Worm (Caenorhabditis elegans) whole organism, L4 larva: ENCODE results near the gene lgmn-1.

Experiments used
- F10B5.3 ChIP-seq: sonication (generic microtip); optimal IDR thresholded peaks from 2 replicates; lab custom pipeline; 2016; ENCODE audit warnings: mild to moderate bottlenecking, missing genetic modification characterization, missing compliant biosample characterization
- F44E2.7 ChIP-seq: fragments of 200-800 bp; sonication (Bioruptor generic); IDR thresholded peaks from 2 replicates; pipeline ENCODE4 v2.1.2; 2022; ENCODE audit warnings: missing genetic modification characterization, missing compliant biosample characterization
- F49E8.2 ChIP-seq: sonication (generic microtip); optimal IDR thresholded peaks from 2 replicates; lab custom pipeline; 2016; ENCODE audit warnings: missing compliant biosample characterization, mild to moderate bottlenecking, missing genetic modification characterization, borderline replicate concordance
- R02D3.7 ChIP-seq: fragments of 150-350 bp; sonication (generic microtip); optimal IDR thresholded peaks from 3 replicates; lab custom pipeline; 2014; ENCODE audit warnings: missing biosample characterization, missing genetic modification characterization
- T20F7.1 ChIP-seq: fragments of 200-800 bp; sonication (Bioruptor generic); optimal IDR thresholded peaks from 2 replicates; lab custom pipeline; 2018; ENCODE audit warnings: mild to moderate bottlenecking, missing genetic modification characterization, missing compliant biosample characterization
- Y48G9A.11 ChIP-seq: fragments of 200-800 bp; sonication (Bioruptor generic); IDR thresholded peaks from 2 replicates; pipeline ENCODE4 v1.3.6; 2022; ENCODE audit warnings: missing genetic modification reagents, missing genetic modification characterization, missing compliant biosample characterization
- aha-1 ChIP-seq: fragments of 150-350 bp; peaks from one replicate; lab custom pipeline; 2014; ENCODE audit warnings: missing biosample characterization, missing genetic modification characterization
- attf-4 ChIP-seq: sonication (generic microtip); optimal IDR thresholded peaks from 3 replicates; lab custom pipeline; 2017; ENCODE audit warnings: missing biosample characterization, missing genetic modification characterization
- ceh-32 ChIP-seq: sonication (generic microtip); optimal IDR thresholded peaks from 2 replicates; lab custom pipeline; 2016; ENCODE audit warnings: mild to moderate bottlenecking, missing genetic modification characterization, missing compliant biosample characterization; ENCODE audit not compliant: poor library complexity
- ctbp-1 ChIP-seq: fragments of 200-800 bp; sonication (Bioruptor generic); IDR thresholded peaks from 2 replicates; pipeline ENCODE4 v1.3.6; 2022; ENCODE audit warnings: missing genetic modification reagents, missing genetic modification characterization, missing compliant biosample characterization
- daf-16 ChIP-seq, 3 experiments: sonication (generic microtip); optimal IDR thresholded peaks; 2 replicates each; lab custom pipeline; 2016 to 2017; ENCODE audit warnings: missing genetic modification characterization in 3 of 3, missing genetic modification reagents in 3 of 3, mild to moderate bottlenecking in 2 of 3, missing compliant biosample characterization in 2 of 3, missing biosample characterization in 1 of 3, moderate library complexity in 1 of 3
- dmd-6 ChIP-seq: fragments of 200-800 bp; sonication (Bioruptor generic); IDR thresholded peaks from 2 replicates; pipeline ENCODE4 v1.3.6; 2022; ENCODE audit warnings: missing genetic modification reagents, missing genetic modification characterization, missing compliant biosample characterization
- dmd-9 ChIP-seq: fragments of 200-800 bp; sonication (Bioruptor generic); IDR thresholded peaks from 2 replicates; pipeline ENCODE4 v1.3.6; 2022; ENCODE audit warnings: missing genetic modification reagents, missing genetic modification characterization, missing compliant biosample characterization
- dpl-1 ChIP-seq: fragments of 150-350 bp; optimal IDR thresholded peaks from 2 replicates; lab custom pipeline; 2014; ENCODE audit warnings: missing biosample characterization, missing genetic modification reagents, missing genetic modification characterization
- duxl-1 ChIP-seq: sonication (generic microtip); optimal IDR thresholded peaks from 2 replicates; lab custom pipeline; 2016; ENCODE audit warnings: mild to moderate bottlenecking, missing genetic modification characterization, moderate library complexity, missing compliant biosample characterization; ENCODE audit not compliant: poor library complexity
- egl-43 ChIP-seq: fragments of 200-800 bp; sonication (Bioruptor generic); IDR thresholded peaks from 2 replicates; pipeline ENCODE4 v1.3.6; 2022; ENCODE audit warnings: missing genetic modification reagents, missing genetic modification characterization, missing compliant biosample characterization
- fkh-10 ChIP-seq: fragments of 150-350 bp; optimal IDR thresholded peaks from 2 replicates; lab custom pipeline; 2014; ENCODE audit warnings: missing biosample characterization, missing genetic modification reagents, missing genetic modification characterization
- gei-8 ChIP-seq: fragments of 200-800 bp; sonication (Bioruptor generic); optimal IDR thresholded peaks from 2 replicates; lab custom pipeline; 2018; ENCODE audit warnings: mild to moderate bottlenecking, missing genetic modification characterization, missing compliant biosample characterization
- hlh-11 ChIP-seq: fragments of 200-800 bp; sonication (Bioruptor generic); optimal IDR thresholded peaks from 2 replicates; lab custom pipeline; 2018; ENCODE audit warnings: mild to moderate bottlenecking, missing genetic modification characterization, missing compliant biosample characterization
- lin-29 ChIP-seq: fragments of 200-800 bp; sonication (Bioruptor generic); IDR thresholded peaks from 2 replicates; pipeline ENCODE4 v1.3.6; 2022; ENCODE audit warnings: missing genetic modification reagents, missing genetic modification characterization, missing compliant biosample characterization
- madf-9 ChIP-seq: fragments of 200-800 bp; sonication (Bioruptor generic); conservative IDR thresholded peaks from 2 replicates; pipeline ENCODE4 v1.3.6; 2022; ENCODE audit warnings: missing genetic modification reagents, missing genetic modification characterization, missing compliant biosample characterization
- mdl-1 ChIP-seq, 2 experiments: fragments of 150-350 bp in 1 of 2; sonication (generic microtip) in 1 of 2; optimal IDR thresholded peaks; 2 replicates each; lab custom pipeline; 2014 to 2017; ENCODE audit warnings: missing biosample characterization in 2 of 2, missing genetic modification characterization in 2 of 2
- mep-1 ChIP-seq: fragments of 150-350 bp; sonication (generic microtip); optimal IDR thresholded peaks from 3 replicates; lab custom pipeline; 2014; ENCODE audit warnings: missing biosample characterization, missing genetic modification characterization
- mes-2 ChIP-seq: sonication (generic microtip); optimal IDR thresholded peaks from 2 replicates; lab custom pipeline; 2016; ENCODE audit warnings: missing genotype, mild to moderate bottlenecking, missing genetic modification characterization, missing compliant biosample characterization; ENCODE audit not compliant: poor library complexity, severe bottlenecking
- nhr-102 ChIP-seq: sonication (generic microtip); optimal IDR thresholded peaks from 2 replicates; lab custom pipeline; 2016; ENCODE audit warnings: mild to moderate bottlenecking, missing genetic modification characterization, moderate library complexity, missing compliant biosample characterization
- nhr-11 ChIP-seq: fragments of 150-350 bp; optimal IDR thresholded peaks from 2 replicates; lab custom pipeline; 2014; ENCODE audit warnings: missing biosample characterization, missing genetic modification characterization
- nhr-111 ChIP-seq: fragments of 200-800 bp; sonication (Bioruptor generic); optimal IDR thresholded peaks from 2 replicates; lab custom pipeline; 2018; ENCODE audit warnings: mild to moderate bottlenecking, missing genetic modification characterization, missing compliant biosample characterization
- nhr-25 ChIP-seq: sonication (generic microtip); optimal IDR thresholded peaks from 2 replicates; lab custom pipeline; 2017; ENCODE audit warnings: missing genetic modification characterization, mild to moderate bottlenecking, missing compliant biosample characterization, antibody characterized with exemption, moderate library complexity, borderline replicate concordance; ENCODE audit not compliant: insufficient read depth
- nhr-28 ChIP-seq: fragments of 150-350 bp; optimal IDR thresholded peaks from 2 replicates; lab custom pipeline; 2014; ENCODE audit warnings: missing biosample characterization, missing genetic modification characterization
- nhr-41 ChIP-seq: fragments of 200-800 bp; sonication (Bioruptor generic); IDR thresholded peaks from 2 replicates; pipeline ENCODE4 v1.3.6; 2022; ENCODE audit warnings: missing genetic modification reagents, missing genetic modification characterization, missing compliant biosample characterization
- nhr-42 ChIP-seq: fragments of 200-800 bp; sonication (Bioruptor generic); IDR thresholded peaks from 2 replicates; pipeline ENCODE4 v1.3.6; 2022; ENCODE audit warnings: missing genetic modification characterization, missing compliant biosample characterization
- nhr-77 ChIP-seq: fragments of 150-350 bp; optimal IDR thresholded peaks from 2 replicates; lab custom pipeline; 2014; ENCODE audit warnings: missing biosample characterization, missing genetic modification characterization
- pqm-1 ChIP-seq: sonication (generic microtip); optimal IDR thresholded peaks from 2 replicates; lab custom pipeline; 2017; ENCODE audit warnings: missing biosample characterization, missing genetic modification characterization
- set-16 ChIP-seq: fragments of 200-800 bp; sonication (Bioruptor generic); IDR thresholded peaks from 2 replicates; pipeline ENCODE4 v1.3.6; 2022; ENCODE audit warnings: missing genetic modification reagents, missing genetic modification characterization, missing compliant biosample characterization
- skn-1 ChIP-seq: fragments of 150-350 bp; optimal IDR thresholded peaks from 2 replicates; lab custom pipeline; 2014; ENCODE audit warnings: missing biosample characterization, missing genetic modification characterization
- snpc-4 ChIP-seq: fragments of 150-350 bp; optimal IDR thresholded peaks from 2 replicates; lab custom pipeline; 2014; ENCODE audit warnings: missing biosample characterization, missing genetic modification characterization
- spr-3 ChIP-seq: fragments of 200-800 bp; sonication (Bioruptor generic); optimal IDR thresholded peaks from 2 replicates; lab custom pipeline; 2018; ENCODE audit warnings: mild to moderate bottlenecking, missing genetic modification characterization, missing compliant biosample characterization
- unc-39 ChIP-seq: sonication (generic microtip); optimal IDR thresholded peaks from 2 replicates; lab custom pipeline; 2017; ENCODE audit warnings: missing biosample characterization, missing genetic modification characterization
- unc-62 ChIP-seq, 3 experiments: fragments of 150-350 bp in 1 of 3; sonication (generic microtip); optimal IDR thresholded peaks in 2 of 3; peaks in 1 of 3; 1 replicate in 1 of 3; 2 replicates in 2 of 3; lab custom pipeline; 2014 to 2017; ENCODE audit warnings: missing biosample characterization in 3 of 3, missing genetic modification characterization in 3 of 3, missing genetic modification reagents in 3 of 3, missing genotype in 1 of 3
- zag-1 ChIP-seq: fragments of 150-350 bp; optimal IDR thresholded peaks from 2 replicates; lab custom pipeline; 2014; ENCODE audit warnings: missing biosample characterization, missing genetic modification characterization
- zfp-3 ChIP-seq: fragments of 200-800 bp; sonication (Bioruptor generic); conservative IDR thresholded peaks from 2 replicates; pipeline ENCODE4 v1.3.6; 2022; ENCODE audit warnings: missing genetic modification reagents, missing genetic modification characterization, missing compliant biosample characterization
- zip-11 ChIP-seq: fragments of 200-800 bp; sonication (Bioruptor generic); IDR thresholded peaks from 2 replicates; pipeline ENCODE4 v1.3.6; 2022; ENCODE audit warnings: missing genetic modification characterization, missing compliant biosample characterization
- ztf-11 ChIP-seq: fragments of 150-350 bp; optimal IDR thresholded peaks from 2 replicates; lab custom pipeline; 2014; ENCODE audit warnings: missing biosample characterization, missing genetic modification characterization
- ztf-7 ChIP-seq: fragments of 150-350 bp; optimal IDR thresholded peaks from 2 replicates; lab custom pipeline; 2014; ENCODE audit warnings: missing biosample characterization, missing genetic modification characterization

The lgmn-1 gene

DNA sequence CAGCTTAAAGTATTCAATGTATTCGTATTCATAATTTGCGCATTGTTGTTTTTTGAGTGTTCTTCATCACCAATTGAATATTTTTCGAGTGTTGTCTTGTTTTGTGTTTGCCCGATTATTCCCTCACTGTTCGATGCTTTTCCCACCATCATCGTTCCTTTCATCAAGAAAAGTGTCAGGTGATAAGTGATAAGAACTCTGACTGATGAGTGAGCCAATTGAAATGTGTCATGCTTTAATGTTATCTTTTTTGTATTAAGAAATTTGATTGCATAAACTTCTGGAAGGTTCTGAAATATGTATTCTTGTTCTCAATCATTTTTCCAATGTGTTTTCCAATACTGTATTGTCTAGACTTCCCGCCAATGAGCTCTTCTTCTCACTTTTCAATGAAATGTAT lies 37.5 kb upstream of the lgmn-1 start (continued):
- TF ChIP-seq mes-2 (no peak), mdl-1 (tag; optimal IDR thresholded peaks at IDR 0.05; lab: Kevin White, UChicago) (no peak), ztf-7 (tag; lab: Kevin White, UChicago) (no peak), hlh-11 (peak; percentile 80), F44E2.7 (no peak), skn-1 (tag; lab: Kevin White, UChicago) (no peak), ztf-11 (tag; lab: Kevin White, UChicago) (no peak), unc-39 (no peak), dmd-9 (GFP tag; lab: Robert Waterston, UW) (no peak), nhr-77 (tag; lab: Kevin White, UChicago) (peak; percentile 66), attf-4 (tag; lab: Kevin White, UChicago) (no peak), F10B5.3 (tag; lab: Kevin White, UChicago) (no peak), nhr-28 (tag; lab: Kevin White, UChicago) (peak; percentile 62), zfp-3 (GFP tag; lab: Robert Waterston, UW) (no peak), set-16 (GFP tag; lab: Robert Waterston, UW) (no peak), zag-1 (no peak), egl-43 (no peak), gei-8 (GFP tag; lab: Kevin White, UChicago) (no peak), pqm-1 (tag; lab: Kevin White, UChicago) (peak; percentile 78), nhr-111 (no peak), zip-11 (GFP tag; lab: Robert Waterston, UW) (no peak), nhr-42 (GFP tag; lab: Robert Waterston, UW) (no peak), F49E8.2 (tag; lab: Kevin White, UChicago) (no peak), nhr-41 (no peak), duxl-1 (tag; lab: Kevin White, UChicago) (no peak), daf-16 (GFP tag; optimal IDR thresholded peaks at IDR 0.05; lab: Kevin White, UChicago) (no peak), daf-16 (tag; optimal IDR thresholded peaks at IDR 0.05; lab: Kevin White, UChicago) (peak; percentile 88), T20F7.1 (peak; percentile 48)

DNA sequence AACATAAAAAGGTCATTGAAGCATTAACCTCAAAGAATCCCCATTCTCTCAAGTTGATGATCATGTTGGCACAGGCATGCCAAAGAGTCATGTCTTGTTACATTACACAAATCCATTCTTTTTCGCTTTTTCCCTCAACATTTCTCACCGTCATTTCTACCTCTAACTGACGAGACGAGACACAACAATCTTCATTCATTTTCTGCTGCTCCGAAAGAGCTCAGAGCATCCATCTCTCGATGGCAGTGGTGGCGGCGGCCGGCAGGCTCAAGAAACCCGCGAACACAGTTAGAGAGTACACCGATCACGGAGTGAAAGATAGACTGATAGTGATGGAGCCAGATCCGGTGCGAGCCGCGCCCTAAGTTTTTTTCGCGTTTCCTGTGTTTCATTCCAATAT lies 35.7 kb upstream of the lgmn-1 start:
- TF ChIP-seq nhr-25 (no peak), daf-16 (GFP tag; optimal IDR thresholded peaks at IDR 0.05; lab: Kevin White, UChicago) (peak in 1 of 2 experiments; percentile 12), daf-16 (tag; optimal IDR thresholded peaks at IDR 0.05; lab: Kevin White, UChicago) (no peak), set-16 (GFP tag; lab: Robert Waterston, UW) (peak; percentile 54), R02D3.7 (tag; lab: Kevin White, UChicago) (no peak), dpl-1 (GFP tag; lab: Kevin White, UChicago) (no peak), hlh-11 (peak; percentile 50), F10B5.3 (tag; lab: Kevin White, UChicago) (no peak), nhr-11 (tag; lab: Kevin White, UChicago) (peak; percentile 41), zfp-3 (GFP tag; lab: Robert Waterston, UW) (0 out of 2 replicates have a peak, but pooled peaks have one; percentile 34), unc-62 (GFP tag; optimal IDR thresholded peaks at IDR 0.05 in 1 of 2; lab: Kevin White, UChicago) (peak in 1 of 2 experiments; percentile 65), unc-62 (tag; optimal IDR thresholded peaks at IDR 0.05; lab: Kevin White, UChicago) (no peak), duxl-1 (tag; lab: Kevin White, UChicago) (no peak), lin-29 (GFP tag; lab: Robert Waterston, UW) (no peak), madf-9 (GFP tag; lab: Robert Waterston, UW) (peak; percentile 44; the same call in 1 of the 2 replicates), ctbp-1 (GFP tag; lab: Robert Waterston, UW) (0 out of 2 replicates have a peak, but pooled peaks have one; percentile 10), zip-11 (GFP tag; lab: Robert Waterston, UW) (no peak), snpc-4 (tag; lab: Kevin White, UChicago) (no peak)

DNA sequence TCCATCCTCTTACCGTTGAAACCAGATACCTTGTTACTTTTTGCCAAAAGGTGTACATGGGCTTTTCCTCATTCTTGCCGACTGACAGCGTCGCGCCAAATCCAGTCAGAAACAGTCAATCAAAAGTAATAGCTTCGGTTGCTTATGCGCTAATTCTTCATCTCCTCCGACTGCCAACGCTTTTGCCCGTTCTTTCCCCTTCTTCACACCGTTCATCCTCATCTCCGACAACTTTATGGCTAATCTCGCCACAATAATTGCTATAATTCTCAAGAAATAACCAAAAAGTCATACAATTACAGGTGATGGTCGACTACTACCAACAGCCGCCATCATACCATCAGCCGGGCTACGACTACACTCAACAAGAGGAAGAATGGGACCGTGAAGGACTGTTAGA lies 34.7 kb upstream of the lgmn-1 start, which contains the start of gene atn-1:
atn-1 (plus strand) TSS at position 301 of the 400 bp plus-strand sequence.
- TF ChIP-seq nhr-102 (no peak), Y48G9A.11 (GFP tag; lab: Robert Waterston, UW) (no peak), lin-29 (GFP tag; lab: Robert Waterston, UW) (no peak), nhr-11 (tag; lab: Kevin White, UChicago) (no peak), R02D3.7 (tag; lab: Kevin White, UChicago) (no peak), fkh-10 (GFP tag; lab: Kevin White, UChicago) (no peak), aha-1 (tag; lab: Kevin White, UChicago) (peak; percentile 59), dmd-6 (GFP tag; lab: Robert Waterston, UW) (no peak), T20F7.1 (no peak), mep-1 (tag; lab: Kevin White, UChicago) (no peak), F44E2.7 (no peak), spr-3 (GFP tag; lab: Kevin White, UChicago) (no peak), unc-62 (GFP tag; optimal IDR thresholded peaks at IDR 0.05 in 1 of 2; lab: Kevin White, UChicago) (peak in 1 of 2 experiments; percentile 41), unc-62 (tag; optimal IDR thresholded peaks at IDR 0.05; lab: Kevin White, UChicago) (no peak), ceh-32 (tag; lab: Kevin White, UChicago) (no peak)
